Worm (Caenorhabditis elegans) whole organism, L2 larva: ENCODE results near the gene C07A9.9.

ENCODE experiments used
- R02D3.7 ChIP-seq: fragments of 150-350 bp; optimal IDR thresholded peaks from 2 replicates; lab custom pipeline; 2014; ENCODE audit warnings: missing biosample characterization, missing genetic modification characterization
- ZK546.5 ChIP-seq: sonication (generic microtip); optimal IDR thresholded peaks from 2 replicates; lab custom pipeline; 2017; ENCODE audit warnings: missing biosample characterization, missing genetic modification characterization

- TF ChIP-seq ZK546.5 (tag; lab: Kevin White, UChicago): no peak
- no peak for TF ChIP-seq R02D3.7
Measured at ce11 chrIII:9701798-9702197, 34.4 kb upstream of the C07A9.9 start.
